Fruit fly (Drosophila melanogaster) whole organism, adult: ENCODE measurements around the gene CG44422.

Experiments
- CG11617 ChIP-seq: fragments of 200-800 bp; sonication (Bioruptor generic); optimal IDR thresholded peaks from 2 replicates; lab custom pipeline; 2017; ENCODE audit warnings: mild to moderate bottlenecking, missing biosample characterization, missing genetic modification reagents, missing genetic modification characterization
- CG12768 ChIP-seq: fragments of 200-800 bp; sonication (Bioruptor generic); optimal IDR thresholded peaks from 2 replicates; lab custom pipeline; 2017; ENCODE audit warnings: missing biosample characterization, missing genetic modification characterization, mild to moderate bottlenecking, moderate library complexity, missing genetic modification reagents
- cnc ChIP-seq, 2 experiments: fragments of >200 bp; optimal IDR thresholded peaks; 2 replicates each; lab custom pipeline; 2017
- pad ChIP-seq: fragments of 200-800 bp; sonication (Bioruptor generic); optimal IDR thresholded peaks from 3 replicates; lab custom pipeline; 2017; ENCODE audit warnings: missing biosample characterization, missing genetic modification characterization, mild to moderate bottlenecking, moderate library complexity, missing genetic modification reagents
- toe ChIP-seq: fragments of 200-800 bp; sonication (Bioruptor generic); optimal IDR thresholded peaks from 2 replicates; lab custom pipeline; 2016; ENCODE audit warnings: missing biosample characterization, missing genetic modification characterization

DNA sequence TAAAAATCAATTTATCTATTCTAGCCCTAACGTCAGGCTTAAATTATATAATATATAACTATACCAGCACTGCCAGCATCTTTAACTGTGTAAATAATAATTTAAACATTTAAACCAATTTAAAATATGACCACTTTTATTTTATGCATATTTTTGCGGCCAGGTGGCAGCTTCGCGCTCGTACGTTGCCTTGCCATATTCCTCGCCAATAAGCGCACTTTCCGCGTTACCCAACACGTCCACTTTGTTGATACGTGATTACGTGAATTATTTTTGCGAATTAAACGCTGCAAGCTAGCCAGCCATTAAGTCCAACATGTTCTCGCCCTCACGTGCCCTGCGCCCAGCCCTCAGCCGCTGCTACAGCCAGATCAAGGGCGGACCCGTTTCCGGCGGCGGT lies 47.2 kb upstream of the CG44422 start, which contains the start of gene NdufV3:
- TF ChIP-seq toe (GFP tag; lab: Kevin White, UChicago) (peak; percentile 37), pad (GFP tag; lab: Kevin White, UChicago) (no peak), cnc (optimal IDR thresholded peaks at IDR 0.05; lab: Kevin White, UChicago) (no peak), CG11617 (no peak), CG12768 (GFP tag; lab: Kevin White, UChicago) (no peak)
